Fruit fly (Drosophila melanogaster): ENCODE data around the gene Kap-alpha1.

- no peak for TF ChIP-seq pan (optimal IDR thresholded peaks at IDR 0.05)
- peak; percentile 56 for TF ChIP-seq Dll (optimal IDR thresholded peaks at IDR 0.05)
- TF ChIP-seq EcR (GFP tag; optimal IDR thresholded peaks at IDR 0.05) = no peak
These were observed 15.4 kb upstream of the Kap-alpha1 start for dm6 chr3L:19791688-19792073.

Measured in whole organism.